Worm (Caenorhabditis elegans): ENCODE results near the gene srx-128.

srx-128 gene

ce11 chrV:13830813-13831212, 6.5 kb upstream of the srx-128 start, which contains the start of gene str-165:
TSS of gene str-165 (plus strand) at chrV:13831113.
- TF ChIP-seq unc-42 (tag; optimal IDR thresholded peaks at IDR 0.05) (no peak), lin-11 (tag; optimal IDR thresholded peaks at IDR 0.05) (no peak), madf-2 (tag; optimal IDR thresholded peaks at IDR 0.05) (no peak), ttx-3 (tag; optimal IDR thresholded peaks at IDR 0.05) (no peak), sox-2 (GFP tag; IDR thresholded peaks at IDR 0.05) (no peak), odd-2 (tag; optimal IDR thresholded peaks at IDR 0.05) (no peak), hlh-13 (GFP tag; optimal IDR thresholded peaks at IDR 0.05) (no peak), pha-4 (tag; optimal IDR thresholded peaks at IDR 0.05) (no peak), pax-1 (tag; optimal IDR thresholded peaks at IDR 0.05) (no peak), npax-4 (tag; optimal IDR thresholded peaks at IDR 0.05) (no peak), rnt-1 (tag; optimal IDR thresholded peaks at IDR 0.05) (no peak), sdc-2 (tag; optimal IDR thresholded peaks at IDR 0.05) (no peak), K09A11.1 (tag; optimal IDR thresholded peaks at IDR 0.05; ENCODE audit: insufficient read depth) (no peak), ceh-34 (tag; optimal IDR thresholded peaks at IDR 0.05) (no peak), zip-5 (tag; optimal IDR thresholded peaks at IDR 0.05) (no peak), elt-4 (tag; optimal IDR thresholded peaks at IDR 0.05) (no peak)

ce11 chrV:13833951-13834350, 3.3 kb upstream of the srx-128 start, which contains the start of gene srx-129:
TSS of gene srx-129 (plus strand) at chrV:13834251.
- no peak for TF ChIP-seq Y22D7AL.16 (tag; optimal IDR thresholded peaks at IDR 0.05)
- no peak for TF ChIP-seq unc-42 (tag; optimal IDR thresholded peaks at IDR 0.05)
- no peak for TF ChIP-seq sdc-2 (tag; optimal IDR thresholded peaks at IDR 0.05)
- no peak for TF ChIP-seq mec-3 (tag; optimal IDR thresholded peaks at IDR 0.05; ENCODE audit: borderline replicate concordance)
- TF ChIP-seq T23F11.4 (GFP tag; optimal IDR thresholded peaks at IDR 0.05), result no peak
- no peak for TF ChIP-seq ceh-24 (tag; optimal IDR thresholded peaks at IDR 0.05)
- TF ChIP-seq ztf-16 (tag; optimal IDR thresholded peaks at IDR 0.05), result no peak
- TF ChIP-seq ceh-30 (tag; optimal IDR thresholded peaks at IDR 0.05), result no peak
- TF ChIP-seq madf-2 (tag; optimal IDR thresholded peaks at IDR 0.05), result no peak
- TF ChIP-seq fax-1 (tag; optimal IDR thresholded peaks at IDR 0.05), result no peak
- no peak for TF ChIP-seq ceh-18 (tag; optimal IDR thresholded peaks at IDR 0.05)
- no peak for TF ChIP-seq sox-4 (tag; optimal IDR thresholded peaks at IDR 0.05)
- no peak for TF ChIP-seq elt-4 (tag; optimal IDR thresholded peaks at IDR 0.05)
- no peak for TF ChIP-seq sox-2 (GFP tag; IDR thresholded peaks at IDR 0.05)
- TF ChIP-seq ceh-14 (tag; optimal IDR thresholded peaks at IDR 0.05), result no peak

ce11 chrV:13839433-13839832, 2.2 kb downstream of the srx-128 start, which contains the start of gene F55B12.10:
TSS of gene F55B12.10 (plus strand) at chrV:13839733.
- TF ChIP-seq ceh-6 (GFP tag; optimal IDR thresholded peaks at IDR 0.05), result no peak
- TF ChIP-seq sox-4 (tag; optimal IDR thresholded peaks at IDR 0.05), result no peak

- TF ChIP-seq pax-1 (tag; optimal IDR thresholded peaks at IDR 0.05) (no peak), unc-55 (GFP tag; optimal IDR thresholded peaks at IDR 0.05) (no peak), ztf-16 (tag; optimal IDR thresholded peaks at IDR 0.05) (no peak), fkh-6 (tag; optimal IDR thresholded peaks at IDR 0.05) (no peak), C38D4.7 (GFP tag; optimal IDR thresholded peaks at IDR 0.05) (no peak), ceh-24 (tag; optimal IDR thresholded peaks at IDR 0.05) (no peak), hlh-15 (tag; optimal IDR thresholded peaks at IDR 0.05) (no peak), nhr-11 (tag; optimal IDR thresholded peaks at IDR 0.05) (no peak), pag-3 (tag; optimal IDR thresholded peaks at IDR 0.05; ENCODE audit: borderline replicate concordance) (no peak), dmd-4 (tag; optimal IDR thresholded peaks at IDR 0.05; ENCODE audit: borderline replicate concordance) (no peak), ceh-2 (tag; optimal IDR thresholded peaks at IDR 0.05) (no peak), F13H6.1 (tag; optimal IDR thresholded peaks at IDR 0.05) (no peak), eyg-1 (tag; optimal IDR thresholded peaks at IDR 0.05) (no peak), unc-42 (tag; optimal IDR thresholded peaks at IDR 0.05) (no peak), gmeb-2 (tag; optimal IDR thresholded peaks at IDR 0.05) (no peak)
Observed at ce11 chrV:13840909-13841308, 3.6 kb downstream of the srx-128 start, which contains the start of gene srx-17. TSS of gene srx-17 (plus strand) at chrV:13841209.
